Worm (Caenorhabditis elegans) whole organism, midembryonic: ENCODE results near the gene C09G1.5.

Experiments
- T22C8.4 ChIP-seq: fragments of 200-800 bp; sonication (Bioruptor generic); IDR thresholded peaks from 2 replicates; pipeline ENCODE4 v1.3.6; 2022; ENCODE audit warnings: missing genetic modification characterization, missing compliant biosample characterization
- cog-1 ChIP-seq: sonication (generic microtip); optimal IDR thresholded peaks from 2 replicates; lab custom pipeline; 2016; ENCODE audit warnings: missing genetic modification characterization, missing compliant biosample characterization
- flt-1 ChIP-seq: fragments of 200-800 bp; sonication (Bioruptor generic); IDR thresholded peaks from 2 replicates; pipeline ENCODE4 v1.3.6; 2022; ENCODE audit warnings: missing genetic modification characterization, missing compliant biosample characterization
- klf-2 ChIP-seq: fragments of 200-800 bp; sonication (Bioruptor generic); conservative IDR thresholded peaks from 2 replicates; pipeline ENCODE4 v1.3.6; 2022; ENCODE audit warnings: missing genetic modification reagents, missing genetic modification characterization, missing compliant biosample characterization
- med-1 ChIP-seq: sonication (generic microtip); optimal IDR thresholded peaks from 2 replicates; lab custom pipeline; 2017; ENCODE audit warnings: missing genetic modification characterization, mild to moderate bottlenecking, missing compliant biosample characterization, antibody characterized with exemption, missing genetic modification reagents; ENCODE audit not compliant: insufficient read depth
- ref-1 ChIP-seq: fragments of 200-800 bp; sonication (Bioruptor generic); conservative IDR thresholded peaks from 2 replicates; pipeline ENCODE4 v1.3.6; 2022; ENCODE audit warnings: missing genetic modification reagents, missing genetic modification characterization, missing compliant biosample characterization
- ztf-29 ChIP-seq: fragments of 200-800 bp; sonication (Bioruptor generic); IDR thresholded peaks from 2 replicates; pipeline ENCODE4 v1.3.6; 2022; ENCODE audit warnings: missing genetic modification reagents, missing genetic modification characterization, missing compliant biosample characterization

ce11 chrX:15953611-15954010 is 5.3 kb upstream of the C09G1.5 start:
- TF ChIP-seq cog-1 (tag; lab: Kevin White, UChicago) (no peak), ref-1 (GFP tag; lab: Robert Waterston, UW) (no peak), med-1 (GFP tag; lab: Kevin White, UChicago) (no peak), flt-1 (GFP tag; lab: Robert Waterston, UW) (no peak), ztf-29 (GFP tag; lab: Robert Waterston, UW) (no peak), klf-2 (GFP tag; lab: Robert Waterston, UW) (no peak), T22C8.4 (GFP tag; lab: Robert Waterston, UW) (no peak)
